Worm (Caenorhabditis elegans): ENCODE measurements around the gene F07B7.7.

ce11 chrV:8800978-8801559 is 34.3 kb upstream of the F07B7.7 start, which contains the start of gene magu-2:
- no peak for TF ChIP-seq ceh-6 (GFP tag; optimal IDR thresholded peaks at IDR 0.05)
- TF ChIP-seq dmd-4 (tag; optimal IDR thresholded peaks at IDR 0.05; ENCODE audit: borderline replicate concordance) = no peak
- TF ChIP-seq pqm-1 (tag; optimal IDR thresholded peaks at IDR 0.05) = no peak
- TF ChIP-seq ceh-22 (tag; optimal IDR thresholded peaks at IDR 0.05) = no peak
- no peak for TF ChIP-seq lin-11 (tag; optimal IDR thresholded peaks at IDR 0.05)

All from whole organism, late embryonic.